Fruit fly (Drosophila melanogaster) whole organism, pupa: Measurements from ENCODE around the gene morgue.

ENCODE experiments used
- CG8301 ChIP-seq: fragments of 200-800 bp; sonication (Bioruptor generic); optimal IDR thresholded peaks from 2 replicates; lab custom pipeline; 2018; ENCODE audit warnings: missing biosample characterization, mild to moderate bottlenecking, missing genetic modification characterization
- gl ChIP-seq: fragments of 200-800 bp; sonication (Bioruptor generic); optimal IDR thresholded peaks from 2 replicates; lab custom pipeline; 2018; ENCODE audit warnings: missing biosample characterization, mild to moderate bottlenecking, missing genetic modification characterization

- TF ChIP-seq CG8301 (tag; lab: Kevin White, UChicago) (no peak), gl (tag; lab: Kevin White, UChicago) (no peak)
Observed at dm6 chr2L:4437487-4437886, 7.0 kb downstream of the morgue start, which contains the start of gene CG43056.
